Fruit fly (Drosophila melanogaster) whole organism, embryonic: ENCODE results near the gene Decay.

Source experiments
- ATbp ChIP-seq: fragments of 200-800 bp; sonication (Bioruptor generic); optimal IDR thresholded peaks from 2 replicates; lab custom pipeline; 2017; ENCODE audit warnings: missing biosample characterization, mild to moderate bottlenecking, missing genetic modification characterization, missing genetic modification reagents
- Atf3 ChIP-seq: fragments of 200-800 bp; sonication (Bioruptor generic); optimal IDR thresholded peaks from 3 replicates; lab custom pipeline; 2016; ENCODE audit warnings: missing biosample characterization, missing genetic modification characterization
- Bdp1 ChIP-seq: fragments of 200-800 bp; sonication (Bioruptor generic); optimal IDR thresholded peaks from 3 replicates; lab custom pipeline; 2016; ENCODE audit warnings: missing biosample characterization, missing genetic modification characterization
- Bgb ChIP-seq: fragments of 200-800 bp; sonication (Bioruptor generic); IDR thresholded peaks from 2 replicates; pipeline ENCODE4 v1.3.6; 2022; ENCODE audit warnings: missing biosample characterization, missing genetic modification characterization; ENCODE audit not compliant: partially characterized antibody
- CG1024 ChIP-seq: fragments of 200-800 bp; sonication (Bioruptor generic); IDR thresholded peaks from 2 replicates; pipeline ENCODE4 v1.3.6; 2022; ENCODE audit warnings: missing biosample characterization, missing genetic modification characterization
- CG11093 ChIP-seq: fragments of 200-800 bp; sonication (Bioruptor generic); IDR thresholded peaks from 3 replicates; pipeline ENCODE4 v1.3.6; 2022; ENCODE audit warnings: missing biosample characterization, missing genetic modification characterization
- CG12769 ChIP-seq: fragments of 200-800 bp; sonication (Bioruptor generic); optimal IDR thresholded peaks from 2 replicates; lab custom pipeline; 2019; ENCODE audit warnings: missing biosample characterization, mild to moderate bottlenecking, missing genetic modification characterization, moderate library complexity
- CG13123 ChIP-seq: fragments of 200-800 bp; sonication (Bioruptor generic); optimal IDR thresholded peaks from 2 replicates; lab custom pipeline; 2016; ENCODE audit warnings: missing biosample characterization, missing genetic modification characterization
- CG15269 ChIP-seq: fragments of 200-800 bp; sonication (Bioruptor generic); optimal IDR thresholded peaks from 2 replicates; lab custom pipeline; 2018; ENCODE audit warnings: missing biosample characterization, mild to moderate bottlenecking, missing genetic modification characterization, moderate library complexity
- CG15514 ChIP-seq: fragments of 200-800 bp; sonication (Bioruptor generic); optimal IDR thresholded peaks from 3 replicates; lab custom pipeline; 2017; ENCODE audit warnings: missing biosample characterization, missing genetic modification characterization, mild to moderate bottlenecking, moderate library complexity, missing genetic modification reagents
- CG17829 ChIP-seq: fragments of 200-800 bp; optimal IDR thresholded peaks from 2 replicates; lab custom pipeline; 2019; ENCODE audit warnings: missing biosample characterization, mild to moderate bottlenecking, missing genetic modification characterization, moderate library complexity
- CG2875 ChIP-seq: fragments of 200-800 bp; sonication (Bioruptor generic); optimal IDR thresholded peaks from 2 replicates; lab custom pipeline; 2017; ENCODE audit warnings: missing biosample characterization, mild to moderate bottlenecking, missing genetic modification characterization, missing genetic modification reagents
- CG33213 ChIP-seq: fragments of 200-800 bp; sonication (Bioruptor generic); optimal IDR thresholded peaks from 3 replicates; lab custom pipeline; 2016; ENCODE audit warnings: missing biosample characterization, missing genetic modification characterization
- CG33557 ChIP-seq: fragments of 200-800 bp; sonication (Bioruptor generic); optimal IDR thresholded peaks from 2 replicates; lab custom pipeline; 2019; ENCODE audit warnings: missing biosample characterization, mild to moderate bottlenecking, missing genetic modification characterization, moderate library complexity
- CG4820 ChIP-seq: fragments of 200-800 bp; sonication (Bioruptor generic); optimal IDR thresholded peaks from 3 replicates; lab custom pipeline; 2016; ENCODE audit warnings: missing biosample characterization, missing genetic modification characterization
- CG6254 ChIP-seq: fragments of 200-800 bp; sonication (Bioruptor generic); optimal IDR thresholded peaks from 3 replicates; lab custom pipeline; 2017; ENCODE audit warnings: mild to moderate bottlenecking, missing biosample characterization, missing genetic modification reagents, missing genetic modification characterization
- CG6791 ChIP-seq: fragments of 200-800 bp; sonication (Bioruptor generic); IDR thresholded peaks from 3 replicates; pipeline ENCODE4 v1.3.6; 2022; ENCODE audit warnings: missing biosample characterization, missing genetic modification characterization; ENCODE audit not compliant: partially characterized antibody
- CG7556 ChIP-seq: fragments of 200-800 bp; sonication (Bioruptor generic); optimal IDR thresholded peaks from 2 replicates; lab custom pipeline; 2017; ENCODE audit warnings: missing biosample characterization, mild to moderate bottlenecking, missing genetic modification characterization
- CG8281 ChIP-seq: fragments of 200-800 bp; sonication (Bioruptor generic); optimal IDR thresholded peaks from 2 replicates; lab custom pipeline; 2018; ENCODE audit warnings: missing biosample characterization, mild to moderate bottlenecking, missing genetic modification characterization, moderate library complexity
- CG9215 ChIP-seq: fragments of 200-800 bp; sonication (Bioruptor generic); IDR thresholded peaks from 2 replicates; pipeline ENCODE4 v1.3.6; 2022; ENCODE audit warnings: missing biosample characterization, missing genetic modification characterization
- CG9797 ChIP-seq: fragments of 200-800 bp; sonication (Bioruptor generic); optimal IDR thresholded peaks from 3 replicates; lab custom pipeline; 2018; ENCODE audit warnings: missing biosample characterization, mild to moderate bottlenecking, missing genetic modification characterization
- CG9876 ChIP-seq: fragments of 200-800 bp; sonication (Bioruptor generic); optimal IDR thresholded peaks from 2 replicates; lab custom pipeline; 2016; ENCODE audit warnings: missing biosample characterization, missing genetic modification characterization
- CrebB ChIP-seq: fragments of 200-800 bp; sonication (Bioruptor generic); optimal IDR thresholded peaks from 3 replicates; lab custom pipeline; 2018; ENCODE audit warnings: missing biosample characterization, mild to moderate bottlenecking, missing genetic modification characterization
- Dip2 ChIP-seq: fragments of 200-800 bp; sonication (Bioruptor generic); IDR thresholded peaks from 2 replicates; pipeline ENCODE4 v1.3.6; 2022; ENCODE audit warnings: missing biosample characterization, missing genetic modification characterization
- Dp ChIP-seq: fragments of 200-800 bp; sonication (Bioruptor generic); optimal IDR thresholded peaks from 2 replicates; lab custom pipeline; 2018; ENCODE audit warnings: missing biosample characterization, mild to moderate bottlenecking, missing genetic modification characterization, moderate library complexity
- HLH54F ChIP-seq: fragments of 200-800 bp; sonication (Bioruptor generic); optimal IDR thresholded peaks from 3 replicates; lab custom pipeline; 2016; ENCODE audit warnings: missing biosample characterization, missing genetic modification characterization
- Hmr ChIP-seq: fragments of 200-800 bp; sonication (Bioruptor generic); optimal IDR thresholded peaks from 3 replicates; lab custom pipeline; 2017; ENCODE audit warnings: mild to moderate bottlenecking, missing biosample characterization, missing genetic modification reagents, missing genetic modification characterization
- Hr39 ChIP-seq: fragments of >200 bp; optimal IDR thresholded peaks from 2 replicates; lab custom pipeline; 2017
- Hr51 ChIP-seq, 2 experiments: fragments of 200-800 bp; sonication (Bioruptor generic); optimal IDR thresholded peaks; 2 replicates in 1 of 2; 3 replicates in 1 of 2; lab custom pipeline; 2016 to 2018; ENCODE audit warnings: missing biosample characterization in 2 of 2, missing genetic modification characterization in 2 of 2, mild to moderate bottlenecking in 1 of 2, moderate library complexity in 1 of 2
- Lpt ChIP-seq: fragments of >200 bp; optimal IDR thresholded peaks from 2 replicates; lab custom pipeline; 2018; ENCODE audit warnings: missing biosample characterization, missing genetic modification characterization
- MTF-1 ChIP-seq: fragments of 200-800 bp; sonication (Bioruptor generic); optimal IDR thresholded peaks from 2 replicates; lab custom pipeline; 2018; ENCODE audit warnings: missing biosample characterization, mild to moderate bottlenecking, missing genetic modification characterization, borderline replicate concordance
- Mad ChIP-seq: fragments of 200-800 bp; sonication (Bioruptor generic); optimal IDR thresholded peaks from 2 replicates; lab custom pipeline; 2016; ENCODE audit warnings: missing biosample characterization, missing genetic modification characterization
- Rfx ChIP-seq: fragments of 200-800 bp; sonication (Bioruptor generic); IDR thresholded peaks from 2 replicates; pipeline ENCODE4 v1.3.6; 2022; ENCODE audit warnings: missing biosample characterization, missing genetic modification characterization
- Taf1 ChIP-seq: fragments of 200-800 bp; sonication (Bioruptor generic); IDR thresholded peaks from 2 replicates; pipeline ENCODE4 v1.3.6; 2022; ENCODE audit warnings: missing biosample characterization, missing genetic modification characterization
- Tbp ChIP-seq: fragments of >200 bp; optimal IDR thresholded peaks from 2 replicates; lab custom pipeline; 2018; ENCODE audit warnings: missing biosample characterization, missing genetic modification characterization
- ac ChIP-seq: fragments of 200-800 bp; sonication (Bioruptor generic); optimal IDR thresholded peaks from 3 replicates; lab custom pipeline; 2017; ENCODE audit warnings: missing biosample characterization, mild to moderate bottlenecking, missing genetic modification characterization
- ase ChIP-seq: fragments of 200-800 bp; sonication (Bioruptor generic); IDR thresholded peaks from 3 replicates; pipeline ENCODE4 v1.3.6; 2022; ENCODE audit warnings: missing biosample characterization, missing genetic modification characterization
- ato ChIP-seq: fragments of 200-800 bp; sonication (Bioruptor generic); IDR thresholded peaks from 2 replicates; pipeline ENCODE4 v1.3.6; 2022; ENCODE audit warnings: missing biosample characterization, missing genetic modification characterization; ENCODE audit not compliant: partially characterized antibody
- bowl ChIP-seq: fragments of 200-800 bp; sonication (Bioruptor generic); IDR thresholded peaks from 2 replicates; pipeline ENCODE4 v1.3.6; 2022; ENCODE audit warnings: missing biosample characterization, missing genetic modification characterization
- cas ChIP-seq: fragments of 200-800 bp; sonication (Bioruptor generic); IDR thresholded peaks from 2 replicates; pipeline ENCODE4 v1.3.6; 2022; ENCODE audit warnings: missing biosample characterization, missing genetic modification characterization
- da ChIP-seq: fragments of 200-800 bp; sonication (Bioruptor generic); optimal IDR thresholded peaks from 2 replicates; lab custom pipeline; 2016; ENCODE audit warnings: missing biosample characterization, missing genetic modification characterization
- eyg ChIP-seq: fragments of 200-800 bp; sonication (Bioruptor generic); optimal IDR thresholded peaks from 3 replicates; lab custom pipeline; 2016; ENCODE audit warnings: missing biosample characterization, missing genetic modification characterization
- fd96Cb ChIP-seq: fragments of 200-800 bp; sonication (Bioruptor generic); optimal IDR thresholded peaks from 2 replicates; lab custom pipeline; 2018; ENCODE audit warnings: missing biosample characterization, mild to moderate bottlenecking, missing genetic modification characterization, moderate library complexity
- hbn ChIP-seq: fragments of 200-800 bp; sonication (Bioruptor generic); IDR thresholded peaks from 2 replicates; pipeline ENCODE4 v1.3.6; 2022; ENCODE audit warnings: missing biosample characterization, missing genetic modification characterization; ENCODE audit not compliant: partially characterized antibody
- hkb ChIP-seq, 2 experiments: fragments of 200-800 bp in 1 of 2; fragments of >200 bp in 1 of 2; sonication (Bioruptor generic) in 1 of 2; IDR thresholded peaks in 1 of 2; optimal IDR thresholded peaks in 1 of 2; 2 replicates each; pipeline versions ENCODE4 v1.3.6 to Lab custom; 2017 to 2022; ENCODE audit warnings: missing biosample characterization in 1 of 2, missing genetic modification characterization in 1 of 2
- ind ChIP-seq: fragments of 200-800 bp; sonication (Bioruptor generic); optimal IDR thresholded peaks from 3 replicates; lab custom pipeline; 2016; ENCODE audit warnings: missing biosample characterization, missing genetic modification characterization
- mirr ChIP-seq: fragments of 200-800 bp; sonication (Bioruptor generic); optimal IDR thresholded peaks from 3 replicates; lab custom pipeline; 2018; ENCODE audit warnings: missing biosample characterization, mild to moderate bottlenecking, missing genetic modification characterization
- nerfin-2 ChIP-seq: fragments of 200-800 bp; sonication (Bioruptor generic); IDR thresholded peaks from 2 replicates; pipeline ENCODE4 v1.3.6; 2022; ENCODE audit warnings: missing biosample characterization, missing genetic modification characterization; ENCODE audit not compliant: partially characterized antibody
- phol ChIP-seq: fragments of 200-800 bp; sonication (Bioruptor generic); optimal IDR thresholded peaks from 3 replicates; lab custom pipeline; 2018; ENCODE audit warnings: missing biosample characterization, mild to moderate bottlenecking, missing genetic modification characterization, moderate library complexity
- slbo ChIP-seq: fragments of 200-800 bp; sonication (Bioruptor generic); IDR thresholded peaks from 2 replicates; pipeline ENCODE4 v1.3.6; 2022; ENCODE audit warnings: missing biosample characterization, missing genetic modification characterization
- slp2 ChIP-seq: fragments of 200-800 bp; sonication (Bioruptor generic); optimal IDR thresholded peaks from 2 replicates; lab custom pipeline; 2016; ENCODE audit warnings: missing biosample characterization, missing genetic modification characterization

The Decay gene

dm6 chr3R:16483877-16484417 is 16.9 kb downstream of the Decay start, which contains the start of gene Der-2 (continued):
- TF ChIP-seq HLH54F (GFP tag; lab: Kevin White, UChicago), result no peak
- TF ChIP-seq CG15269 (tag; lab: Kevin White, UChicago), result no peak
- TF ChIP-seq mirr, result no peak
- no peak for TF ChIP-seq da (GFP tag; lab: Kevin White, UChicago)
- peak; percentile 90 for TF ChIP-seq hbn (GFP tag; lab: Robert Waterston, UW)
- peak; percentile 79 for TF ChIP-seq ato (GFP tag; lab: Robert Waterston, UW)
- TF ChIP-seq CG9215 (GFP tag; lab: Robert Waterston, UW), result no peak
- no peak for TF ChIP-seq CG8281 (tag; lab: Kevin White, UChicago)
- TF ChIP-seq Bdp1 (GFP tag; lab: Kevin White, UChicago), result no peak
- no peak for TF ChIP-seq cas (GFP tag; lab: Robert Waterston, UW)
- TF ChIP-seq CG9797 (GFP tag; lab: Kevin White, UChicago), result no peak
- TF ChIP-seq Bgb, result peak; percentile 92
- TF ChIP-seq CG11093 (GFP tag; lab: Robert Waterston, UW), result no peak
- no peak for TF ChIP-seq eyg
- no peak for TF ChIP-seq fd96Cb (tag; lab: Kevin White, UChicago)
- no peak for TF ChIP-seq Taf1 (GFP tag; lab: Robert Waterston, UW)
- no peak for TF ChIP-seq CG2875 (GFP tag; lab: Kevin White, UChicago)
- no peak for TF ChIP-seq CG12769 (tag; lab: Kevin White, UChicago)
- no peak for TF ChIP-seq CG13123
- no peak for TF ChIP-seq MTF-1
- peak; percentile 81 for TF ChIP-seq Dp (GFP tag; lab: Kevin White, UChicago)
- no peak for TF ChIP-seq phol (tag; lab: Kevin White, UChicago)
- TF ChIP-seq bowl, result no peak
- no peak for TF ChIP-seq Tbp (GFP tag; lab: Kevin White, UChicago)
- no peak for TF ChIP-seq Dip2
- TF ChIP-seq hkb (optimal IDR thresholded peaks at IDR 0.05; lab: Kevin White, UChicago), result no peak
- TF ChIP-seq hkb (GFP tag; IDR thresholded peaks at IDR 0.05; lab: Robert Waterston, UW), result no peak
- TF ChIP-seq Atf3 (GFP tag; lab: Kevin White, UChicago), result no peak
- no peak for TF ChIP-seq Rfx (GFP tag; lab: Robert Waterston, UW)
- TF ChIP-seq Lpt (GFP tag; lab: Kevin White, UChicago), result no peak
- TF ChIP-seq ac (GFP tag; lab: Kevin White, UChicago), result no peak
- TF ChIP-seq Hr51 (GFP tag; optimal IDR thresholded peaks at IDR 0.05; lab: Kevin White, UChicago), result no peak
- no peak for TF ChIP-seq ind
- no peak for TF ChIP-seq Hmr (GFP tag; lab: Kevin White, UChicago)
- TF ChIP-seq CG15514, result peak; percentile 66
- TF ChIP-seq CG4820 (GFP tag; lab: Kevin White, UChicago), result no peak
- no peak for TF ChIP-seq CG9876 (GFP tag; lab: Kevin White, UChicago)
- TF ChIP-seq nerfin-2 (GFP tag; lab: Robert Waterston, UW), result peak; percentile 64
- no peak for TF ChIP-seq ATbp (GFP tag; lab: Kevin White, UChicago)
- no peak for TF ChIP-seq Hr39 (lab: Kevin White, UChicago)
- peak; percentile 93 for TF ChIP-seq CG6791 (GFP tag; lab: Robert Waterston, UW)
- TF ChIP-seq Mad, result no peak
- TF ChIP-seq CG33213 (GFP tag; lab: Kevin White, UChicago), result no peak
- TF ChIP-seq CG17829 (tag; lab: Kevin White, UChicago), result no peak
- no peak for TF ChIP-seq CG33557 (GFP tag; lab: Kevin White, UChicago)
- TF ChIP-seq CrebB (tag; lab: Kevin White, UChicago), result no peak
- TF ChIP-seq ase (GFP tag; lab: Robert Waterston, UW), result no peak
- no peak for TF ChIP-seq CG1024 (GFP tag; lab: Robert Waterston, UW)
- TF ChIP-seq CG6254, result no peak
- TF ChIP-seq CG7556 (GFP tag; lab: Kevin White, UChicago), result no peak
- TF ChIP-seq slp2 (GFP tag; lab: Kevin White, UChicago), result no peak
- no peak for TF ChIP-seq slbo (GFP tag; lab: Robert Waterston, UW)
